Fruit fly (Drosophila melanogaster) whole organism, embryonic: ENCODE data around the gene CG1983.

Source experiments
- Abd-B ChIP-seq: fragments of 200-800 bp; sonication (Bioruptor generic); optimal IDR thresholded peaks from 2 replicates; lab custom pipeline; 2018; ENCODE audit warnings: missing biosample characterization, mild to moderate bottlenecking, missing genetic modification characterization, moderate library complexity
- CG1024 ChIP-seq: fragments of 200-800 bp; sonication (Bioruptor generic); IDR thresholded peaks from 2 replicates; pipeline ENCODE4 v1.3.6; 2022; ENCODE audit warnings: missing biosample characterization, missing genetic modification characterization
- CG10267 ChIP-seq: fragments of 200-800 bp; sonication (Bioruptor generic); optimal IDR thresholded peaks from 2 replicates; lab custom pipeline; 2018; ENCODE audit warnings: missing biosample characterization, mild to moderate bottlenecking, missing genetic modification characterization, moderate library complexity
- CG10979 ChIP-seq: fragments of 200-800 bp; sonication (Bioruptor generic); optimal IDR thresholded peaks from 2 replicates; lab custom pipeline; 2018; ENCODE audit warnings: missing biosample characterization, mild to moderate bottlenecking, missing genetic modification characterization, moderate library complexity
- CG11247 ChIP-seq: fragments of 200-800 bp; sonication (Bioruptor generic); IDR thresholded peaks from 2 replicates; pipeline ENCODE4 v1.3.6; 2022; ENCODE audit warnings: missing biosample characterization, missing genetic modification characterization
- CG12299 ChIP-seq: fragments of 200-800 bp; sonication (Bioruptor generic); optimal IDR thresholded peaks from 2 replicates; lab custom pipeline; 2018; ENCODE audit warnings: missing biosample characterization, mild to moderate bottlenecking, missing genetic modification characterization
- CG13894 ChIP-seq: fragments of 200-800 bp; sonication (Bioruptor generic); optimal IDR thresholded peaks from 3 replicates; lab custom pipeline; 2018; ENCODE audit warnings: missing biosample characterization, mild to moderate bottlenecking, missing genetic modification characterization, moderate library complexity
- CG14667 ChIP-seq: fragments of 200-800 bp; sonication (Bioruptor generic); IDR thresholded peaks from 2 replicates; pipeline ENCODE4 v1.3.6; 2022; ENCODE audit warnings: missing biosample characterization, missing genetic modification characterization
- CG1529 ChIP-seq: fragments of 200-800 bp; sonication (Bioruptor generic); optimal IDR thresholded peaks from 3 replicates; lab custom pipeline; 2018; ENCODE audit warnings: missing biosample characterization, missing genetic modification characterization
- CG15696 ChIP-seq: fragments of 200-800 bp; sonication (Bioruptor generic); optimal IDR thresholded peaks from 2 replicates; lab custom pipeline; 2019; ENCODE audit warnings: missing biosample characterization, mild to moderate bottlenecking, missing genetic modification characterization, moderate library complexity
- CG31441 ChIP-seq: fragments of 200-800 bp; sonication (Bioruptor generic); IDR thresholded peaks from 2 replicates; pipeline ENCODE4 v1.3.6; 2022; ENCODE audit warnings: missing biosample characterization, missing genetic modification characterization
- CG3163 ChIP-seq: fragments of 200-800 bp; sonication (Bioruptor generic); optimal IDR thresholded peaks from 3 replicates; lab custom pipeline; 2016; ENCODE audit warnings: missing biosample characterization, missing genetic modification characterization
- CG32772 ChIP-seq: fragments of 200-800 bp; sonication (Bioruptor generic); IDR thresholded peaks from 2 replicates; pipeline ENCODE4 v1.3.6; 2022; ENCODE audit warnings: missing biosample characterization, missing genetic modification characterization
- CG3281 ChIP-seq: fragments of 200-800 bp; sonication (Bioruptor generic); optimal IDR thresholded peaks from 3 replicates; lab custom pipeline; 2017; ENCODE audit warnings: missing biosample characterization, mild to moderate bottlenecking, missing genetic modification characterization
- CG3995 ChIP-seq: fragments of 200-800 bp; sonication (Bioruptor generic); optimal IDR thresholded peaks from 3 replicates; lab custom pipeline; 2016; ENCODE audit warnings: missing biosample characterization, missing genetic modification characterization
- CG42726 ChIP-seq: fragments of 200-800 bp; sonication (Bioruptor generic); IDR thresholded peaks from 2 replicates; pipeline ENCODE4 v1.3.6; 2022; ENCODE audit warnings: missing biosample characterization, missing genetic modification characterization; ENCODE audit not compliant: partially characterized antibody
- CG43689 ChIP-seq: fragments of 200-800 bp; sonication (Bioruptor generic); IDR thresholded peaks from 2 replicates; pipeline ENCODE4 v1.3.6; 2022; ENCODE audit warnings: missing biosample characterization, missing genetic modification characterization
- CG4707 ChIP-seq: fragments of 200-800 bp; sonication (Bioruptor generic); optimal IDR thresholded peaks from 2 replicates; lab custom pipeline; 2018; ENCODE audit warnings: missing biosample characterization, mild to moderate bottlenecking, missing genetic modification characterization, moderate library complexity
- CG5953 ChIP-seq: fragments of 200-800 bp; sonication (Bioruptor generic); IDR thresholded peaks from 2 replicates; pipeline ENCODE4 v1.3.6; 2022; ENCODE audit warnings: missing biosample characterization, missing genetic modification characterization
- CG7372 ChIP-seq: fragments of 200-800 bp; sonication (Bioruptor generic); IDR thresholded peaks from 2 replicates; pipeline ENCODE4 v1.3.6; 2022; ENCODE audit warnings: missing biosample characterization, missing genetic modification characterization
- CG7963 ChIP-seq: fragments of 200-800 bp; sonication (Bioruptor generic); IDR thresholded peaks from 3 replicates; pipeline ENCODE4 v1.3.6; 2022; ENCODE audit warnings: missing biosample characterization, missing genetic modification characterization; ENCODE audit not compliant: partially characterized antibody
- CG8478 ChIP-seq: fragments of >200 bp; optimal IDR thresholded peaks from 2 replicates; lab custom pipeline; 2018
- CG9215 ChIP-seq: fragments of 200-800 bp; sonication (Bioruptor generic); IDR thresholded peaks from 2 replicates; pipeline ENCODE4 v1.3.6; 2022; ENCODE audit warnings: missing biosample characterization, missing genetic modification characterization
- CG9609 ChIP-seq: fragments of 200-800 bp; sonication (Bioruptor generic); optimal IDR thresholded peaks from 3 replicates; lab custom pipeline; 2016; ENCODE audit warnings: missing biosample characterization, missing genetic modification characterization
- CG9797 ChIP-seq: fragments of 200-800 bp; sonication (Bioruptor generic); optimal IDR thresholded peaks from 3 replicates; lab custom pipeline; 2018; ENCODE audit warnings: missing biosample characterization, mild to moderate bottlenecking, missing genetic modification characterization
- Dref ChIP-seq: fragments of 200-800 bp; sonication (Bioruptor generic); IDR thresholded peaks from 2 replicates; pipeline ENCODE4 v1.3.6; 2022; ENCODE audit warnings: missing biosample characterization, missing genetic modification characterization
- Gsc ChIP-seq: fragments of 200-800 bp; sonication (Bioruptor generic); IDR thresholded peaks from 2 replicates; pipeline ENCODE4 v1.3.6; 2022; ENCODE audit warnings: missing biosample characterization, missing genetic modification characterization
- Hmr ChIP-seq: fragments of 200-800 bp; sonication (Bioruptor generic); optimal IDR thresholded peaks from 3 replicates; lab custom pipeline; 2017; ENCODE audit warnings: mild to moderate bottlenecking, missing biosample characterization, missing genetic modification reagents, missing genetic modification characterization
- Lim3 ChIP-seq: fragments of 200-800 bp; sonication (Bioruptor generic); IDR thresholded peaks from 2 replicates; pipeline ENCODE4 v1.3.6; 2022; ENCODE audit warnings: missing biosample characterization, missing genetic modification characterization
- Mad ChIP-seq: fragments of 200-800 bp; sonication (Bioruptor generic); optimal IDR thresholded peaks from 2 replicates; lab custom pipeline; 2016; ENCODE audit warnings: missing biosample characterization, missing genetic modification characterization
- Meics ChIP-seq: fragments of 200-800 bp; sonication (Bioruptor generic); optimal IDR thresholded peaks from 2 replicates; lab custom pipeline; 2017; ENCODE audit warnings: missing biosample characterization, mild to moderate bottlenecking, missing genetic modification characterization
- Xbp1 ChIP-seq: fragments of 200-800 bp; sonication (Bioruptor generic); optimal IDR thresholded peaks from 3 replicates; lab custom pipeline; 2016; ENCODE audit warnings: missing biosample characterization, mild to moderate bottlenecking, missing genetic modification characterization
- ara ChIP-seq: fragments of 200-800 bp; sonication (Bioruptor generic); IDR thresholded peaks from 2 replicates; pipeline ENCODE4 v1.3.6; 2022; ENCODE audit warnings: missing biosample characterization, missing genetic modification characterization
- ash1 ChIP-seq: fragments of 200-800 bp; sonication (Bioruptor generic); optimal IDR thresholded peaks from 2 replicates; lab custom pipeline; 2018; ENCODE audit warnings: missing biosample characterization, mild to moderate bottlenecking, missing genetic modification characterization
- chn ChIP-seq: fragments of 200-800 bp; sonication (Bioruptor generic); optimal IDR thresholded peaks from 2 replicates; lab custom pipeline; 2016; ENCODE audit warnings: missing biosample characterization, missing genetic modification characterization
- ftz-f1 ChIP-seq: fragments of 200-800 bp; sonication (Bioruptor generic); optimal IDR thresholded peaks from 2 replicates; lab custom pipeline; 2016; ENCODE audit warnings: missing biosample characterization, missing genetic modification characterization
- gsb ChIP-seq: fragments of 200-800 bp; sonication (Bioruptor generic); IDR thresholded peaks from 2 replicates; pipeline ENCODE4 v1.3.6; 2022; ENCODE audit warnings: missing biosample characterization, missing genetic modification characterization
- gsb-n ChIP-seq: fragments of 200-800 bp; sonication (Bioruptor generic); optimal IDR thresholded peaks from 3 replicates; lab custom pipeline; 2018; ENCODE audit warnings: missing biosample characterization, mild to moderate bottlenecking, missing genetic modification characterization
- hbn ChIP-seq: fragments of 200-800 bp; sonication (Bioruptor generic); IDR thresholded peaks from 2 replicates; pipeline ENCODE4 v1.3.6; 2022; ENCODE audit warnings: missing biosample characterization, missing genetic modification characterization; ENCODE audit not compliant: partially characterized antibody
- lilli ChIP-seq: fragments of 200-800 bp; sonication (Bioruptor generic); optimal IDR thresholded peaks from 3 replicates; lab custom pipeline; 2016; ENCODE audit warnings: missing biosample characterization, missing genetic modification characterization
- nerfin-1 ChIP-seq: fragments of 200-800 bp; sonication (Bioruptor generic); optimal IDR thresholded peaks from 3 replicates; lab custom pipeline; 2019; ENCODE audit warnings: missing biosample characterization, mild to moderate bottlenecking, missing genetic modification characterization, moderate library complexity
- onecut ChIP-seq: fragments of 200-800 bp; sonication (Bioruptor generic); IDR thresholded peaks from 2 replicates; pipeline ENCODE4 v1.3.6; 2022; ENCODE audit warnings: missing biosample characterization, missing genetic modification characterization
- phol ChIP-seq: fragments of 200-800 bp; sonication (Bioruptor generic); optimal IDR thresholded peaks from 3 replicates; lab custom pipeline; 2018; ENCODE audit warnings: missing biosample characterization, mild to moderate bottlenecking, missing genetic modification characterization, moderate library complexity
- prd ChIP-seq, 3 experiments: fragments of >200 bp in 2 of 3; fragments of 200-800 bp in 1 of 3; sonication (Bioruptor generic) in 1 of 3; optimal IDR thresholded peaks in 2 of 3; IDR thresholded peaks in 1 of 3; 2 replicates in 2 of 3; 3 replicates in 1 of 3; pipeline versions ENCODE4 v1.3.6 to Lab custom; 2017 to 2022; ENCODE audit warnings: missing biosample characterization in 1 of 3, missing genetic modification characterization in 1 of 3
- sob ChIP-seq: fragments of 200-800 bp; sonication (Bioruptor generic); IDR thresholded peaks from 2 replicates; pipeline ENCODE4 v1.3.6; 2022; ENCODE audit warnings: missing biosample characterization, missing genetic modification characterization
- stc ChIP-seq: fragments of 200-800 bp; sonication (Bioruptor generic); IDR thresholded peaks from 2 replicates; pipeline ENCODE4 v1.3.6; 2022; ENCODE audit warnings: missing biosample characterization, missing genetic modification characterization
- stwl ChIP-seq: fragments of 200-800 bp; sonication (Bioruptor generic); optimal IDR thresholded peaks from 3 replicates; lab custom pipeline; 2018; ENCODE audit warnings: missing biosample characterization, mild to moderate bottlenecking, missing genetic modification characterization, moderate library complexity
- tll ChIP-seq, 2 experiments: fragments of 200-800 bp in 1 of 2; fragments of >200 bp in 1 of 2; sonication (Bioruptor generic) in 1 of 2; optimal IDR thresholded peaks; 2 replicates each; lab custom pipeline; 2017 to 2019; ENCODE audit warnings: missing biosample characterization in 2 of 2, missing genetic modification characterization in 2 of 2, mild to moderate bottlenecking in 1 of 2, moderate library complexity in 1 of 2
- zen ChIP-seq: fragments of 200-800 bp; sonication (Bioruptor generic); optimal IDR thresholded peaks from 3 replicates; lab custom pipeline; 2018; ENCODE audit warnings: missing biosample characterization, mild to moderate bottlenecking, missing genetic modification characterization, moderate library complexity

Gene CG1983

DNA sequence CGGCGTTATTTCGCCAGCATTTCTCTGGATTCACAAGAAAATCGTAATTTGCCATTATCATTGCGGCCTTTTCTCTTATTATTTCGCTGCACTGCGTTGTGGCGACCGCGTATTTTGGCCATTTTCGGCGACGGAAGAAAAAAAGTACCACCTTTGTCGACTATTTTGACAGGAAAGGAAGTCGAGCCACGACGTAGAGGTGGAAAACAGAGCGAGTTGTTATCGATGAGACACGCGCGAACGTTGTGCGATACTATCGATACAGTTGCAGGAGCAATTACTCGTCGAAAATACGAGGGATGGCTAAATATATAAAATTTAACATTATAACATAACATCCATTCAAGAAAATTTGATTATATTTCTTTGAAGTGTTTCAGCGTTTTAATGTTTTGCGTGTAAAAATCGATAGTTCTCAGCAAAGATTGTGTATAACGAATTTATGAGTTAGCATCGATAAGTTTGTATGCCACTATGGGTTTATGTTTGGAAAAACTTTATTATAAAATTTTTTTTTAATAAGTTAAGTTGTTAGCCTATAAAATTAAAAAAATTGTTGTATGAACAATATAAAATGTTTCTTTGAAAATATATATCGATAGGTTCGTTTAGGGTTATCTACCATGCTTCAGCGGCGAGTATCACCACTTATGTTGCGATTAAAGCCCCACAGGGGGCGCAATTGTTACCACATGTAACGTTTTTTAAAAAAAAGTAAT is 31.4 kb upstream of the CG1983 start, which contains the start of gene RpS7 (continued):
- TF ChIP-seq CG9609 (GFP tag; lab: Kevin White, UChicago) = no peak
- TF ChIP-seq CG42726 (GFP tag; lab: Robert Waterston, UW) = peak; percentile 91
- TF ChIP-seq sob = peak; percentile 79
- TF ChIP-seq prd (optimal IDR thresholded peaks at IDR 0.05; lab: Kevin White, UChicago) = no peak
- peak; percentile 44; the same call in 1 of the 3 replicates for TF ChIP-seq prd (GFP tag; IDR thresholded peaks at IDR 0.05; lab: Robert Waterston, UW)
- TF ChIP-seq tll (GFP tag; optimal IDR thresholded peaks at IDR 0.05; lab: Kevin White, UChicago) = no peak
- TF ChIP-seq CG1529 (GFP tag; lab: Kevin White, UChicago) = peak; percentile 58
- no peak for TF ChIP-seq CG15696 (tag; lab: Kevin White, UChicago)
- TF ChIP-seq CG32772 (GFP tag; lab: Robert Waterston, UW) = peak; percentile 61
- TF ChIP-seq Meics = peak; percentile 87
- TF ChIP-seq CG8478 = no peak
- peak; percentile 57; the same call in 1 of the 2 replicates for TF ChIP-seq CG43689
- TF ChIP-seq Abd-B = no peak
- peak; percentile 77 for TF ChIP-seq CG7372 (GFP tag; lab: Robert Waterston, UW)
- peak; percentile 89 for TF ChIP-seq hbn (GFP tag; lab: Robert Waterston, UW)
- TF ChIP-seq CG31441 = peak; percentile 79
- TF ChIP-seq CG3281 (GFP tag; lab: Kevin White, UChicago) = peak; percentile 83
- peak; percentile 75 for TF ChIP-seq CG5953 (GFP tag; lab: Robert Waterston, UW)
- peak; percentile 88 for TF ChIP-seq CG7963 (GFP tag; lab: Robert Waterston, UW)
- TF ChIP-seq gsb (GFP tag; lab: Robert Waterston, UW) = peak; percentile 71
- peak; percentile 72 for TF ChIP-seq CG13894
- peak; percentile 76 for TF ChIP-seq CG12299 (tag; lab: Kevin White, UChicago)
- peak; percentile 61 for TF ChIP-seq ara (GFP tag; lab: Robert Waterston, UW)
- peak; percentile 82 for TF ChIP-seq CG11247 (GFP tag; lab: Robert Waterston, UW)
- peak; percentile 36 for TF ChIP-seq CG3995 (GFP tag; lab: Kevin White, UChicago)
- TF ChIP-seq CG10979 (tag; lab: Kevin White, UChicago) = peak; percentile 39
- peak; percentile 37 for TF ChIP-seq Xbp1 (GFP tag; lab: Kevin White, UChicago)
- TF ChIP-seq onecut (GFP tag; lab: Robert Waterston, UW) = peak; percentile 80
- no peak for TF ChIP-seq CG9215
- TF ChIP-seq CG4707 (GFP tag; lab: Kevin White, UChicago) = peak; percentile 85
- peak; percentile 64 for TF ChIP-seq CG10267
- TF ChIP-seq CG3163 (GFP tag; lab: Kevin White, UChicago) = peak; percentile 22
- peak; percentile 46 for TF ChIP-seq gsb-n
- TF ChIP-seq lilli (GFP tag; lab: Kevin White, UChicago) = peak; percentile 47
- TF ChIP-seq ftz-f1 (GFP tag; lab: Kevin White, UChicago) = no peak
- TF ChIP-seq phol = peak; percentile 62
- TF ChIP-seq stwl (tag; lab: Kevin White, UChicago) = peak; percentile 55
- peak; percentile 76 for TF ChIP-seq stc
- TF ChIP-seq Lim3 = no peak
- peak; percentile 67 for TF ChIP-seq CG1024 (GFP tag; lab: Robert Waterston, UW)
- no peak for TF ChIP-seq Gsc
- TF ChIP-seq Dref (GFP tag; lab: Robert Waterston, UW) = peak; percentile 82
- TF ChIP-seq Mad (GFP tag; lab: Kevin White, UChicago) = peak; percentile 50
- no peak for TF ChIP-seq zen (tag; lab: Kevin White, UChicago)
- peak; percentile 45 for TF ChIP-seq chn (GFP tag; lab: Kevin White, UChicago)
- peak; percentile 85 for TF ChIP-seq Hmr (GFP tag; lab: Kevin White, UChicago)
- peak; percentile 42 for TF ChIP-seq ash1 (GFP tag; lab: Kevin White, UChicago)
- peak; percentile 65 for TF ChIP-seq nerfin-1 (tag; lab: Kevin White, UChicago)
- no peak for TF ChIP-seq CG14667
- TF ChIP-seq CG9797 (GFP tag; lab: Kevin White, UChicago) = peak; percentile 48
